Fruit fly (Drosophila melanogaster) whole organism, embryonic: Measurements from ENCODE around the gene Mfap1.

ENCODE experiments used
- Antp ChIP-seq: fragments of 200-800 bp; sonication (Bioruptor generic); optimal IDR thresholded peaks from 3 replicates; lab custom pipeline; 2016; ENCODE audit warnings: missing biosample characterization, missing genetic modification characterization
- Atf3 ChIP-seq: fragments of 200-800 bp; sonication (Bioruptor generic); optimal IDR thresholded peaks from 3 replicates; lab custom pipeline; 2016; ENCODE audit warnings: missing biosample characterization, missing genetic modification characterization
- Bgb ChIP-seq: fragments of 200-800 bp; sonication (Bioruptor generic); IDR thresholded peaks from 2 replicates; pipeline ENCODE4 v1.3.6; 2022; ENCODE audit warnings: missing biosample characterization, missing genetic modification characterization; ENCODE audit not compliant: partially characterized antibody
- CG10959 ChIP-seq: fragments of 200-800 bp; sonication (Bioruptor generic); IDR thresholded peaks from 2 replicates; pipeline ENCODE4 v1.3.6; 2022; ENCODE audit warnings: missing biosample characterization, missing genetic modification characterization
- CG11398 ChIP-seq: fragments of 200-800 bp; sonication (Bioruptor generic); optimal IDR thresholded peaks from 2 replicates; lab custom pipeline; 2016; ENCODE audit warnings: missing biosample characterization, missing genetic modification characterization
- CG12104 ChIP-seq: fragments of 200-800 bp; sonication (Bioruptor generic); optimal IDR thresholded peaks from 3 replicates; lab custom pipeline; 2016; ENCODE audit warnings: missing biosample characterization, missing genetic modification characterization
- CG13123 ChIP-seq: fragments of 200-800 bp; sonication (Bioruptor generic); optimal IDR thresholded peaks from 2 replicates; lab custom pipeline; 2016; ENCODE audit warnings: missing biosample characterization, missing genetic modification characterization
- CG13424 ChIP-seq: fragments of 200-800 bp; sonication (Bioruptor generic); optimal IDR thresholded peaks from 2 replicates; lab custom pipeline; 2019; ENCODE audit warnings: missing biosample characterization, mild to moderate bottlenecking, missing genetic modification characterization, moderate library complexity
- CG13624 ChIP-seq: fragments of 200-800 bp; sonication (Bioruptor generic); optimal IDR thresholded peaks from 2 replicates; lab custom pipeline; 2016; ENCODE audit warnings: missing biosample characterization, missing genetic modification characterization
- CG13775 ChIP-seq: fragments of 200-800 bp; sonication (Bioruptor generic); optimal IDR thresholded peaks from 3 replicates; lab custom pipeline; 2017; ENCODE audit warnings: missing biosample characterization, mild to moderate bottlenecking, missing genetic modification characterization
- CG14014 ChIP-seq: fragments of 200-800 bp; sonication (Bioruptor generic); IDR thresholded peaks from 2 replicates; pipeline ENCODE4 v1.3.6; 2022; ENCODE audit warnings: missing biosample characterization, missing genetic modification characterization
- CG14050 ChIP-seq: fragments of 200-800 bp; sonication (Bioruptor generic); IDR thresholded peaks from 3 replicates; pipeline ENCODE4 v1.3.6; 2022; ENCODE audit warnings: missing biosample characterization, missing genetic modification characterization
- CG17359 ChIP-seq: fragments of 200-800 bp; sonication (Bioruptor generic); optimal IDR thresholded peaks from 3 replicates; lab custom pipeline; 2018; ENCODE audit warnings: missing biosample characterization, mild to moderate bottlenecking, missing genetic modification characterization, moderate library complexity
- CG2875 ChIP-seq: fragments of 200-800 bp; sonication (Bioruptor generic); optimal IDR thresholded peaks from 2 replicates; lab custom pipeline; 2017; ENCODE audit warnings: missing biosample characterization, mild to moderate bottlenecking, missing genetic modification characterization, missing genetic modification reagents
- CG32772 ChIP-seq: fragments of 200-800 bp; sonication (Bioruptor generic); IDR thresholded peaks from 2 replicates; pipeline ENCODE4 v1.3.6; 2022; ENCODE audit warnings: missing biosample characterization, missing genetic modification characterization
- CG7357 ChIP-seq: fragments of 200-800 bp; sonication (Bioruptor generic); IDR thresholded peaks from 3 replicates; pipeline ENCODE4 v1.3.6; 2022; ENCODE audit warnings: missing biosample characterization, missing genetic modification characterization
- CG8478 ChIP-seq: fragments of >200 bp; optimal IDR thresholded peaks from 2 replicates; lab custom pipeline; 2018
- CG9437 ChIP-seq: fragments of 200-800 bp; sonication (Bioruptor generic); optimal IDR thresholded peaks from 2 replicates; lab custom pipeline; 2018; ENCODE audit warnings: missing biosample characterization, mild to moderate bottlenecking, missing genetic modification characterization
- CG9817 ChIP-seq: fragments of 200-800 bp; sonication (Bioruptor generic); optimal IDR thresholded peaks from 2 replicates; lab custom pipeline; 2018; ENCODE audit warnings: missing biosample characterization, mild to moderate bottlenecking, missing genetic modification characterization, moderate library complexity
- D ChIP-seq, 2 experiments: fragments of 200-800 bp in 1 of 2; fragments of >200 bp in 1 of 2; sonication (Bioruptor generic) in 1 of 2; optimal IDR thresholded peaks; 2 replicates in 1 of 2; 3 replicates in 1 of 2; lab custom pipeline; 2017; ENCODE audit warnings: mild to moderate bottlenecking in 1 of 2, missing biosample characterization in 1 of 2, missing genetic modification characterization in 1 of 2, missing genetic modification reagents in 1 of 2
- Doc2 ChIP-seq: fragments of 200-800 bp; sonication (Bioruptor generic); IDR thresholded peaks from 2 replicates; pipeline ENCODE4 v1.3.6; 2022; ENCODE audit warnings: missing biosample characterization, missing genetic modification characterization
- Ets97D ChIP-seq: fragments of 200-800 bp; sonication (Bioruptor generic); optimal IDR thresholded peaks from 3 replicates; lab custom pipeline; 2016; ENCODE audit warnings: missing biosample characterization, missing genetic modification characterization
- Fer3 ChIP-seq: fragments of 200-800 bp; sonication (Bioruptor generic); optimal IDR thresholded peaks from 2 replicates; lab custom pipeline; 2018; ENCODE audit warnings: missing biosample characterization, mild to moderate bottlenecking, missing genetic modification characterization, moderate library complexity
- HmgD ChIP-seq: fragments of 200-800 bp; sonication (Bioruptor generic); optimal IDR thresholded peaks from 3 replicates; lab custom pipeline; 2016; ENCODE audit warnings: missing biosample characterization, missing genetic modification characterization
- Hmr ChIP-seq: fragments of 200-800 bp; sonication (Bioruptor generic); optimal IDR thresholded peaks from 3 replicates; lab custom pipeline; 2017; ENCODE audit warnings: mild to moderate bottlenecking, missing biosample characterization, missing genetic modification reagents, missing genetic modification characterization
- Nf-YB ChIP-seq: fragments of 200-800 bp; sonication (Bioruptor generic); optimal IDR thresholded peaks from 3 replicates; lab custom pipeline; 2019; ENCODE audit warnings: missing biosample characterization, mild to moderate bottlenecking, missing genetic modification characterization, moderate library complexity
- Six4 ChIP-seq: fragments of 200-800 bp; sonication (Bioruptor generic); optimal IDR thresholded peaks from 2 replicates; lab custom pipeline; 2016; ENCODE audit warnings: missing biosample characterization, missing genetic modification characterization
- Sox100B ChIP-seq: fragments of 200-800 bp; sonication (Bioruptor generic); optimal IDR thresholded peaks from 3 replicates; lab custom pipeline; 2018; ENCODE audit warnings: missing biosample characterization, mild to moderate bottlenecking, missing genetic modification characterization
- ap ChIP-seq: fragments of 200-800 bp; sonication (Bioruptor generic); IDR thresholded peaks from 2 replicates; pipeline ENCODE4 v1.3.6; 2022; ENCODE audit warnings: missing biosample characterization, missing genetic modification characterization
- bsh ChIP-seq, 2 experiments: fragments of 200-800 bp; sonication (Bioruptor generic); optimal IDR thresholded peaks; 2 replicates each; lab custom pipeline; 2017 to 2018; ENCODE audit warnings: mild to moderate bottlenecking in 2 of 2, missing biosample characterization in 2 of 2, missing genetic modification characterization in 2 of 2, moderate library complexity in 1 of 2
- cg ChIP-seq: fragments of 200-800 bp; sonication (Bioruptor generic); optimal IDR thresholded peaks from 3 replicates; lab custom pipeline; 2019; ENCODE audit warnings: missing biosample characterization, mild to moderate bottlenecking, missing genetic modification characterization, moderate library complexity
- chif ChIP-seq, 2 experiments: fragments of 200-800 bp; sonication (Bioruptor generic); optimal IDR thresholded peaks; 3 replicates each; lab custom pipeline; 2016; ENCODE audit warnings: missing biosample characterization in 2 of 2, missing genetic modification characterization in 2 of 2
- dmrt99B ChIP-seq: fragments of 200-800 bp; sonication (Bioruptor generic); optimal IDR thresholded peaks from 2 replicates; lab custom pipeline; 2018; ENCODE audit warnings: missing biosample characterization, mild to moderate bottlenecking, missing genetic modification characterization, moderate library complexity
- dpn ChIP-seq, 2 experiments: fragments of 200-800 bp; sonication (Bioruptor generic); optimal IDR thresholded peaks; 3 replicates each; lab custom pipeline; 2016; ENCODE audit warnings: missing biosample characterization in 2 of 2, missing genetic modification characterization in 2 of 2
- dysf ChIP-seq: fragments of 200-800 bp; sonication (Bioruptor generic); IDR thresholded peaks from 3 replicates; pipeline ENCODE4 v1.3.6; 2022; ENCODE audit warnings: missing biosample characterization, missing genetic modification characterization
- ftz-f1 ChIP-seq: fragments of 200-800 bp; sonication (Bioruptor generic); optimal IDR thresholded peaks from 2 replicates; lab custom pipeline; 2016; ENCODE audit warnings: missing biosample characterization, missing genetic modification characterization
- fu2 ChIP-seq: fragments of 200-800 bp; sonication (Bioruptor generic); optimal IDR thresholded peaks from 2 replicates; lab custom pipeline; 2016; ENCODE audit warnings: missing biosample characterization, missing genetic modification characterization
- h ChIP-seq: fragments of >200 bp; optimal IDR thresholded peaks from 2 replicates; lab custom pipeline; 2017
- hkb ChIP-seq, 2 experiments: fragments of 200-800 bp in 1 of 2; fragments of >200 bp in 1 of 2; sonication (Bioruptor generic) in 1 of 2; IDR thresholded peaks in 1 of 2; optimal IDR thresholded peaks in 1 of 2; 2 replicates each; pipeline versions ENCODE4 v1.3.6 to Lab custom; 2017 to 2022; ENCODE audit warnings: missing biosample characterization in 1 of 2, missing genetic modification characterization in 1 of 2
- jigr1 ChIP-seq: fragments of 200-800 bp; sonication (Bioruptor generic); IDR thresholded peaks from 3 replicates; pipeline ENCODE4 v1.3.6; 2022; ENCODE audit warnings: missing biosample characterization, missing genetic modification characterization
- nom ChIP-seq: fragments of 200-800 bp; sonication (Bioruptor generic); optimal IDR thresholded peaks from 2 replicates; lab custom pipeline; 2017; ENCODE audit warnings: missing biosample characterization, missing genetic modification characterization, mild to moderate bottlenecking, moderate library complexity, missing genetic modification reagents
- odd ChIP-seq: fragments of 200-800 bp; sonication (Bioruptor generic); optimal IDR thresholded peaks from 2 replicates; lab custom pipeline; 2017; ENCODE audit warnings: missing biosample characterization, mild to moderate bottlenecking, missing genetic modification characterization
- org-1 ChIP-seq: fragments of 200-800 bp; sonication (Bioruptor generic); optimal IDR thresholded peaks from 2 replicates; lab custom pipeline; 2017; ENCODE audit warnings: missing biosample characterization, missing genetic modification characterization
- pb ChIP-seq: fragments of 200-800 bp; sonication (Bioruptor generic); optimal IDR thresholded peaks from 3 replicates; lab custom pipeline; 2016; ENCODE audit warnings: missing biosample characterization, missing genetic modification characterization
- phol ChIP-seq: fragments of 200-800 bp; sonication (Bioruptor generic); optimal IDR thresholded peaks from 3 replicates; lab custom pipeline; 2018; ENCODE audit warnings: missing biosample characterization, mild to moderate bottlenecking, missing genetic modification characterization, moderate library complexity
- pzg ChIP-seq: fragments of 200-800 bp; sonication (Bioruptor generic); optimal IDR thresholded peaks from 3 replicates; lab custom pipeline; 2018; ENCODE audit warnings: missing biosample characterization, mild to moderate bottlenecking, missing genetic modification characterization, moderate library complexity
- row ChIP-seq: fragments of 200-800 bp; sonication (Bioruptor generic); IDR thresholded peaks from 3 replicates; pipeline ENCODE4 v1.3.6; 2022; ENCODE audit warnings: missing biosample characterization, missing genetic modification characterization
- sens ChIP-seq: fragments of 200-800 bp; sonication (Bioruptor generic); peaks from one replicate; lab custom pipeline; 2016; ENCODE audit warnings: missing biosample characterization, missing genetic modification characterization
- ttk ChIP-seq: fragments of 200-800 bp; sonication (Bioruptor generic); IDR thresholded peaks from 2 replicates; pipeline ENCODE4 v2.1.2; 2022; ENCODE audit warnings: missing biosample characterization, missing genetic modification characterization
- usp ChIP-seq: fragments of >200 bp; optimal IDR thresholded peaks from 2 replicates; lab custom pipeline; 2017; ENCODE audit warnings: missing biosample characterization, missing genetic modification characterization
- vfl ChIP-seq: fragments of 200-800 bp; sonication (Bioruptor generic); optimal IDR thresholded peaks from 2 replicates; lab custom pipeline; 2016; ENCODE audit warnings: missing biosample characterization, missing genetic modification characterization
- wdn ChIP-seq: fragments of 200-800 bp; sonication (Bioruptor generic); IDR thresholded peaks from 2 replicates; pipeline ENCODE4 v1.3.6; 2022; ENCODE audit warnings: missing biosample characterization, missing genetic modification characterization

The Mfap1 gene

DNA sequence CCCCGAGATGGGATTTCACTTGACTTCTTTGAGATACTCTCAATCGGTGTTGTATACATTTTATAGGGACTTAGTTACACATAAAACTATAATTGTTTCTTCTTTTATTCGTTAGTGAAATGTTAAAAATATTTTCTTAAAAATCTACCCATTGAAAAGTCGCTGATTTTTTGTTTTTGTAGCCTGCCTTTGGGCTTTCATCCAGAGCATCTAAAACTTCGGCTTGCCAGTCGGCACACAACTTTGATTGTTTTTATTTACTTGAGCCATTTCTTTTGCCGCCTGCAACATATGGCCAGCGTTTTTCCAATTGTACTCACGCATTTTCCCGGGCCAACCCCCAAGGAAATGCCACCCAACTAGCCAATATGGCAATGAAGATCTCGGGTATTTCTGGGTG lies 49.0 kb upstream of the Mfap1 start (continued):
- TF ChIP-seq ap (GFP tag; lab: Robert Waterston, UW) (no peak), cg (no peak), Sox100B (GFP tag; lab: Kevin White, UChicago) (no peak), h (lab: Kevin White, UChicago) (no peak), CG11398 (no peak), CG9817 (no peak), usp (no peak), org-1 (GFP tag; lab: Kevin White, UChicago) (no peak), ttk (GFP tag; lab: Robert Waterston, UW) (no peak), CG12104 (GFP tag; lab: Kevin White, UChicago) (no peak), CG14050 (GFP tag; lab: Robert Waterston, UW) (no peak), CG7357 (0 out of 3 replicates have a peak, but pooled peaks have one; percentile 17), Six4 (GFP tag; lab: Kevin White, UChicago) (no peak), Bgb (GFP tag; lab: Robert Waterston, UW) (no peak), pzg (GFP tag; lab: Kevin White, UChicago) (no peak), chif (GFP tag; optimal IDR thresholded peaks at IDR 0.05; lab: Kevin White, UChicago) (no peak), Ets97D (GFP tag; lab: Kevin White, UChicago) (no peak), CG14014 (GFP tag; lab: Robert Waterston, UW) (no peak), fu2 (GFP tag; lab: Kevin White, UChicago) (no peak), dysf (GFP tag; lab: Robert Waterston, UW) (peak; percentile 53; the same call in 2 of the 3 replicates), CG32772 (GFP tag; lab: Robert Waterston, UW) (no peak), CG13424 (tag; lab: Kevin White, UChicago) (peak; percentile 3), CG13624 (GFP tag; lab: Kevin White, UChicago) (no peak), CG13775 (GFP tag; lab: Kevin White, UChicago) (no peak), hkb (optimal IDR thresholded peaks at IDR 0.05; lab: Kevin White, UChicago) (no peak), hkb (GFP tag; IDR thresholded peaks at IDR 0.05; lab: Robert Waterston, UW) (no peak), D (optimal IDR thresholded peaks at IDR 0.05; lab: Kevin White, UChicago) (no peak), D (GFP tag; optimal IDR thresholded peaks at IDR 0.05; lab: Kevin White, UChicago) (no peak), CG10959 (GFP tag; lab: Robert Waterston, UW) (no peak), CG8478 (lab: Kevin White, UChicago) (no peak), ftz-f1 (GFP tag; lab: Kevin White, UChicago) (no peak), phol (tag; lab: Kevin White, UChicago) (no peak), Hmr (GFP tag; lab: Kevin White, UChicago) (peak; percentile 22), sens (GFP tag; lab: Kevin White, UChicago) (peak; percentile 38), vfl (no peak), CG13123 (GFP tag; lab: Kevin White, UChicago) (no peak), dpn (GFP tag; optimal IDR thresholded peaks at IDR 0.05; lab: Kevin White, UChicago) (no peak), wdn (GFP tag; lab: Robert Waterston, UW) (0 out of 2 replicates have a peak, but pooled peaks have one; percentile 7), pb (GFP tag; lab: Kevin White, UChicago) (no peak), odd (GFP tag; lab: Kevin White, UChicago) (no peak), jigr1 (GFP tag; lab: Robert Waterston, UW) (no peak), bsh (GFP tag; optimal IDR thresholded peaks at IDR 0.05; lab: Kevin White, UChicago) (no peak), nom (GFP tag; lab: Kevin White, UChicago) (peak; percentile 16), Doc2 (GFP tag; lab: Robert Waterston, UW) (no peak), HmgD (no peak), CG17359 (peak; percentile 55), dmrt99B (tag; lab: Kevin White, UChicago) (no peak), row (peak; percentile 47; the same call in 2 of the 3 replicates), Atf3 (no peak), Nf-YB (GFP tag; lab: Kevin White, UChicago) (peak; percentile 3), Antp (GFP tag; lab: Kevin White, UChicago) (no peak), Fer3 (peak; percentile 15), CG2875 (GFP tag; lab: Kevin White, UChicago) (no peak), CG9437 (GFP tag; lab: Kevin White, UChicago) (no peak)
